Fruit fly (Drosophila melanogaster) whole organism, pupa: ENCODE results near the gene Mks1.

ENCODE experiments used
- CG4496 ChIP-seq: fragments of 200-800 bp; sonication (Bioruptor generic); IDR thresholded peaks from 3 replicates; pipeline ENCODE4 v1.3.6; 2022; ENCODE audit warnings: missing biosample characterization, missing genetic modification characterization
- CG8159 ChIP-seq: fragments of 200-800 bp; sonication (Bioruptor generic); optimal IDR thresholded peaks from 3 replicates; lab custom pipeline; 2018; ENCODE audit warnings: missing biosample characterization, mild to moderate bottlenecking, missing genetic modification characterization, moderate library complexity

dm6 chrX:12507589-12507988 is 11.2 kb upstream of the Mks1 start:
- TF ChIP-seq CG8159 (tag; lab: Kevin White, UChicago): peak; percentile 69
- TF ChIP-seq CG4496 (GFP tag; lab: Robert Waterston, UW): peak; percentile 69
